Worm (Caenorhabditis elegans): ENCODE results near the gene Y59H11AR.4.

The Y59H11AR.4 gene

ce11 chrIV:8571138-8571537 lies 29.4 kb downstream of the Y59H11AR.4 start, which contains the start of gene Y59H11AM.1:
Gene Y59H11AM.1 (plus strand): TSS chrIV:8571438.
- no peak for TF ChIP-seq pes-1 (GFP tag; IDR thresholded peaks at IDR 0.05)
- no peak for TF ChIP-seq ceh-13 (GFP tag; optimal IDR thresholded peaks at IDR 0.05)

- TF ChIP-seq ceh-36 (tag; optimal IDR thresholded peaks at IDR 0.05) (no peak), scrt-1 (GFP tag; IDR thresholded peaks at IDR 0.05) (no peak), ets-7 (tag; optimal IDR thresholded peaks at IDR 0.05) (no peak), B0310.2 (tag; optimal IDR thresholded peaks at IDR 0.05) (no peak), F13C5.2 (tag; optimal IDR thresholded peaks at IDR 0.05) (no peak), hmg-4 (GFP tag; optimal IDR thresholded peaks at IDR 0.05) (no peak), tbx-11 (GFP tag; IDR thresholded peaks at IDR 0.05) (no peak)
Measured at ce11 chrIV:8570719-8571118, 29.8 kb downstream of the Y59H11AR.4 start.

- TF ChIP-seq F13C5.2 (tag; optimal IDR thresholded peaks at IDR 0.05) (no peak), aly-1 (tag; optimal IDR thresholded peaks at IDR 0.05) (no peak), tbx-11 (GFP tag; IDR thresholded peaks at IDR 0.05) (no peak), B0310.2 (tag; optimal IDR thresholded peaks at IDR 0.05) (no peak), pes-1 (GFP tag; IDR thresholded peaks at IDR 0.05) (no peak), tbx-37 (GFP tag; conservative IDR thresholded peaks at IDR 0.05) (no peak), ama-1 (optimal IDR thresholded peaks at IDR 0.05) (no peak), ets-7 (tag; optimal IDR thresholded peaks at IDR 0.05) (no peak), sea-1 (GFP tag; conservative IDR thresholded peaks at IDR 0.05) (no peak), ceh-13 (GFP tag; optimal IDR thresholded peaks at IDR 0.05) (no peak), tra-4 (tag; optimal IDR thresholded peaks at IDR 0.05) (no peak), hmbx-1 (tag; optimal IDR thresholded peaks at IDR 0.05) (no peak), scrt-1 (GFP tag; IDR thresholded peaks at IDR 0.05) (no peak), flt-1 (GFP tag; IDR thresholded peaks at IDR 0.05) (no peak), hnd-1 (tag; optimal IDR thresholded peaks at IDR 0.05) (no peak), hmg-4 (GFP tag; optimal IDR thresholded peaks at IDR 0.05) (no peak), ceh-36 (tag; optimal IDR thresholded peaks at IDR 0.05) (no peak)
Measured at ce11 chrIV:8570253-8570652, 30.3 kb downstream of the Y59H11AR.4 start, which contains the start of gene Y59H11AM.4. Gene Y59H11AM.4 (minus strand): TSS chrIV:8570353.

- no peak for TF ChIP-seq ceh-36 (tag; optimal IDR thresholded peaks at IDR 0.05)
- TF ChIP-seq hmbx-1 (tag; optimal IDR thresholded peaks at IDR 0.05) = no peak
- TF ChIP-seq scrt-1 (GFP tag; IDR thresholded peaks at IDR 0.05) = no peak
- no peak for TF ChIP-seq tra-4 (tag; optimal IDR thresholded peaks at IDR 0.05)
- no peak for TF ChIP-seq pes-1 (GFP tag; IDR thresholded peaks at IDR 0.05)
- no peak for TF ChIP-seq ama-1 (optimal IDR thresholded peaks at IDR 0.05)
- TF ChIP-seq sea-1 (GFP tag; conservative IDR thresholded peaks at IDR 0.05) = no peak
- no peak for TF ChIP-seq hmg-4 (GFP tag; optimal IDR thresholded peaks at IDR 0.05)
- TF ChIP-seq aly-1 (tag; optimal IDR thresholded peaks at IDR 0.05) = no peak
- TF ChIP-seq hnd-1 (tag; optimal IDR thresholded peaks at IDR 0.05) = no peak
- TF ChIP-seq ets-7 (tag; optimal IDR thresholded peaks at IDR 0.05) = no peak
- TF ChIP-seq tbx-37 (GFP tag; conservative IDR thresholded peaks at IDR 0.05) = no peak
- no peak for TF ChIP-seq ceh-13 (GFP tag; optimal IDR thresholded peaks at IDR 0.05)
- TF ChIP-seq flt-1 (GFP tag; IDR thresholded peaks at IDR 0.05) = no peak
- TF ChIP-seq tbx-11 (GFP tag; IDR thresholded peaks at IDR 0.05) = no peak
- no peak for TF ChIP-seq B0310.2 (tag; optimal IDR thresholded peaks at IDR 0.05)
- no peak for TF ChIP-seq F13C5.2 (tag; optimal IDR thresholded peaks at IDR 0.05)
Measured at ce11 chrIV:8559132-8559531, 41.4 kb downstream of the Y59H11AR.4 start, which contains the start of gene npr-22. Gene npr-22 (plus strand): TSS chrIV:8559432.
